Fruit fly (Drosophila melanogaster) whole organism, wandering third instar larva: Measurements from ENCODE around the gene Atg18a.

Source experiments
- Abd-B ChIP-seq: fragments of >200 bp; optimal IDR thresholded peaks from 2 replicates; lab custom pipeline; 2017; ENCODE audit warnings: missing biosample characterization, missing genetic modification characterization
- CG32264 ChIP-seq: fragments of 200-800 bp; sonication (Bioruptor generic); optimal IDR thresholded peaks from 2 replicates; lab custom pipeline; 2016; ENCODE audit warnings: missing biosample characterization, missing genetic modification characterization
- CG9705 ChIP-seq: fragments of 200-800 bp; sonication (Bioruptor generic); optimal IDR thresholded peaks from 2 replicates; lab custom pipeline; 2018; ENCODE audit warnings: missing biosample characterization, mild to moderate bottlenecking, missing genetic modification characterization
- CrebA ChIP-seq: fragments of 200-800 bp; sonication (Bioruptor generic); optimal IDR thresholded peaks from 2 replicates; lab custom pipeline; 2016; ENCODE audit warnings: missing biosample characterization, mild to moderate bottlenecking, missing genetic modification characterization, borderline replicate concordance
- Hr78 ChIP-seq: fragments of >200 bp; optimal IDR thresholded peaks from 2 replicates; lab custom pipeline; 2017; ENCODE audit warnings: missing biosample characterization, missing genetic modification characterization
- Hr83 ChIP-seq: fragments of 200-300 bp; sonication (Bioruptor generic); optimal IDR thresholded peaks from 2 replicates; lab custom pipeline; 2016; ENCODE audit warnings: missing biosample characterization, mild to moderate bottlenecking, missing genetic modification characterization, moderate library complexity; ENCODE audit not compliant: poor library complexity, severe bottlenecking
- N ChIP-seq: fragments of >200 bp; optimal IDR thresholded peaks from 2 replicates; lab custom pipeline; 2018; ENCODE audit warnings: missing biosample characterization, missing external identifiers, missing genetic modification characterization
- Rel ChIP-seq, 2 experiments: fragments of 200-800 bp; sonication (Bioruptor generic) in 1 of 2; optimal IDR thresholded peaks; 2 replicates in 1 of 2; 3 replicates in 1 of 2; lab custom pipeline; 2016 to 2019; ENCODE audit warnings: mild to moderate bottlenecking in 2 of 2, missing biosample characterization in 2 of 2, missing genetic modification characterization in 2 of 2, moderate library complexity in 1 of 2
- dsf ChIP-seq: sonication (Bioruptor generic); optimal IDR thresholded peaks from 2 replicates; lab custom pipeline; 2016; ENCODE audit warnings: missing biosample characterization, missing genetic modification characterization, borderline replicate concordance
- h ChIP-seq: fragments of 200-800 bp; sonication (Bioruptor generic); optimal IDR thresholded peaks from 3 replicates; lab custom pipeline; 2016; ENCODE audit warnings: missing biosample characterization, mild to moderate bottlenecking, missing genetic modification characterization
- lola ChIP-seq: fragments of >200 bp; optimal IDR thresholded peaks from 2 replicates; lab custom pipeline; 2017; ENCODE audit warnings: missing biosample characterization, missing genetic modification characterization
- psq ChIP-seq: fragments of 200-800 bp; sonication (Bioruptor generic); optimal IDR thresholded peaks from 3 replicates; lab custom pipeline; 2017; ENCODE audit warnings: missing biosample characterization, mild to moderate bottlenecking, missing genetic modification characterization, moderate library complexity
- rgr ChIP-seq: fragments of 200-800 bp; sonication (Bioruptor generic); optimal IDR thresholded peaks from 3 replicates; lab custom pipeline; 2016; ENCODE audit warnings: missing biosample characterization, mild to moderate bottlenecking, missing genetic modification characterization
- usp ChIP-seq: fragments of >200 bp; optimal IDR thresholded peaks from 2 replicates; lab custom pipeline; 2017; ENCODE audit warnings: missing biosample characterization, missing genetic modification characterization

DNA sequence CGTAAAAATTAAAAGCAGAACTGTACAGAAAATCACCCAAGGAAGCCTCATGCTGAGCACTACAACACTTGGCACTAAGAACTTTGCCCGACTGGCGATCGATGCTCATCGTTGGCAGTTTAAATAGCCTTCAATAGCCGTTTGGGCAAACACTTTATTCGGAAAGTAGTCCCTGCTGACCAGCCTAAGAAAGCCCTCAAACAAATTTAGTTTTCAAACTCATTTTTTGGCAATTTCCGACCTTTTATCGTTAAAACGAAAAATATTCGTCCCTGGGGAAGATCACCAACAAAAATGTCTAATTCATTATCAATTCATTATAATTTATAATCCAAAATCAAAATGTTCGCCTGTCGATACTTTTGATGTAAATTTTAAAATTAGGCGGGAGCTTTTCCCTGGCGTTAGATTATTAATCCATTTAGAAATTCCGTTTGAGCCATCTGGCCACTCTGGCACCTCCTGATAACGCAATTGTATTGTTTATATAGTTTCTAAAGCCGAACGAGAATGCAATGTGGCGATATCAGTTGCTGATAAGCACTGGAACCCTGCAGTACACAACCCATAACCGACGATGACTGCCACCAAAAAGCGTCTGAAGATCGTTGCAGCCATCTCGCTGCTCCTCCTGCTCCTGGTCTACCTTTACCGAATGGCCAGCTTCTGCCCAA is 6.1 kb upstream of the Atg18a start, which contains the start of the genes mthl7 and Uxs:
- TF ChIP-seq h (GFP tag; lab: Kevin White, UChicago) (no peak), usp (GFP tag; lab: Kevin White, UChicago) (no peak), psq (GFP tag; lab: Kevin White, UChicago) (no peak), Rel (GFP tag; optimal IDR thresholded peaks at IDR 0.05; lab: Kevin White, UChicago) (no peak), Rel (tag; optimal IDR thresholded peaks at IDR 0.05; lab: Kevin White, UChicago) (no peak), dsf (GFP tag; lab: Kevin White, UChicago) (no peak), rgr (no peak), Hr83 (GFP tag; lab: Kevin White, UChicago) (no peak), CG32264 (GFP tag; lab: Kevin White, UChicago) (no peak), CG9705 (GFP tag; lab: Kevin White, UChicago) (no peak), lola (GFP tag; lab: Kevin White, UChicago) (no peak), Hr78 (GFP tag; lab: Kevin White, UChicago) (no peak), N (GFP tag; lab: Kevin White, UChicago) (no peak), CrebA (GFP tag; lab: Kevin White, UChicago) (no peak), Abd-B (GFP tag; lab: Kevin White, UChicago) (no peak)
